Fruit fly (Drosophila melanogaster): ENCODE data around the gene CG7102.

Gene CG7102

DNA sequence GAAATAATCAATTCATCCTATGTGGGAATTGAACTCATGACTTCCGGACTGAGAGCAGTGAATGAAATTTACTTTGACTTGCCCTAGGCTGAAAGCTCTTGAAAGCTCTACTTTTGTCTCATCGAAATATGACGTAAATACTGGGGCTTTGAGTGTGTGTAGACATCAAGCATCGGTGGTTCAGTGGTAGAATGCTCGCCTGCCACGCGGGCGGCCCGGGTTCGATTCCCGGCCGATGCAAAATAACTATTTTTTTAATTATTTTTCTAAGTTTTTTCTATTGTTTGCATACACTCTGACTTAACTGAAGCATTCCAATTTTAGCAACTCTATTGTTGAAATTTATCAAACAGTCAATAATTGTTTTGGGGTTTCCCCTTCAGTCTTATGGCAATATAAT is 14.6 kb downstream of the CG7102 start (continued):
- TF ChIP-seq CG13287 (GFP tag; IDR thresholded peaks at IDR 0.05; ENCODE audit: partially characterized antibody) (peak; percentile 74), CG15514 (GFP tag; optimal IDR thresholded peaks at IDR 0.05) (no peak), CG15696 (tag; optimal IDR thresholded peaks at IDR 0.05) (no peak), Dref (GFP tag; IDR thresholded peaks at IDR 0.05) (no peak), CG32767 (GFP tag; IDR thresholded peaks at IDR 0.05) (no peak), CG18619 (GFP tag; optimal IDR thresholded peaks at IDR 0.05) (no peak), Aef1 (GFP tag; IDR thresholded peaks at IDR 0.05) (no peak), CG1602 (GFP tag; optimal IDR thresholded peaks at IDR 0.05) (no peak), CG12219 (GFP tag; optimal IDR thresholded peaks at IDR 0.05) (no peak), gro (GFP tag; optimal IDR thresholded peaks at IDR 0.05) (no peak), CG4282 (GFP tag; optimal IDR thresholded peaks at IDR 0.05) (no peak), CG1792 (GFP tag; optimal IDR thresholded peaks at IDR 0.05) (no peak), MBD-R2 (GFP tag; IDR thresholded peaks at IDR 0.05) (no peak), Hr78 (GFP tag; optimal IDR thresholded peaks at IDR 0.05) (no peak), CG11695 (GFP tag; IDR thresholded peaks at IDR 0.05) (no peak), gce (GFP tag; IDR thresholded peaks at IDR 0.05) (no peak), ems (GFP tag; optimal IDR thresholded peaks at IDR 0.05) (no peak), en (GFP tag; optimal IDR thresholded peaks at IDR 0.05) (no peak), Hmr (GFP tag; optimal IDR thresholded peaks at IDR 0.05) (no peak), aop (GFP tag; IDR thresholded peaks at IDR 0.05) (no peak), prd (optimal IDR thresholded peaks at IDR 0.05) (no peak), prd (GFP tag; IDR thresholded peaks at IDR 0.05) (no peak), CG2129 (GFP tag; IDR thresholded peaks at IDR 0.05; ENCODE audit: partially characterized antibody) (no peak), p53 (GFP tag; optimal IDR thresholded peaks at IDR 0.05) (no peak), CG11456 (GFP tag; IDR thresholded peaks at IDR 0.05) (no peak), CG2116 (GFP tag; optimal IDR thresholded peaks at IDR 0.05) (no peak), CG7839 (tag; optimal IDR thresholded peaks at IDR 0.05) (no peak), CG5953 (GFP tag; IDR thresholded peaks at IDR 0.05) (no peak), CG7556 (GFP tag; optimal IDR thresholded peaks at IDR 0.05) (no peak), dati (GFP tag; IDR thresholded peaks at IDR 0.05) (no peak), lab (GFP tag; optimal IDR thresholded peaks at IDR 0.05) (no peak), CG33213 (GFP tag; optimal IDR thresholded peaks at IDR 0.05) (no peak), bsh (GFP tag; optimal IDR thresholded peaks at IDR 0.05) (no peak), Ptx1 (GFP tag; IDR thresholded peaks at IDR 0.05) (no peak), Bteb2 (GFP tag; optimal IDR thresholded peaks at IDR 0.05) (no peak), chn (GFP tag; optimal IDR thresholded peaks at IDR 0.05) (no peak), zen2 (GFP tag; IDR thresholded peaks at IDR 0.05; ENCODE audit: partially characterized antibody) (peak; percentile 78), CG3838 (GFP tag; optimal IDR thresholded peaks at IDR 0.05) (no peak), sima (GFP tag; optimal IDR thresholded peaks at IDR 0.05) (no peak), sens (GFP tag) (peak; percentile 3), kah (GFP tag; optimal IDR thresholded peaks at IDR 0.05) (no peak), emc (GFP tag; optimal IDR thresholded peaks at IDR 0.05) (no peak), slp2 (GFP tag; optimal IDR thresholded peaks at IDR 0.05) (no peak), CG14667 (GFP tag; IDR thresholded peaks at IDR 0.05) (no peak), knrl (GFP tag; IDR thresholded peaks at IDR 0.05; ENCODE audit: partially characterized antibody) (peak; percentile 78), sr (GFP tag; IDR thresholded peaks at IDR 0.05) (no peak), CG6175 (GFP tag; IDR thresholded peaks at IDR 0.05) (no peak), Sin3A (optimal IDR thresholded peaks at IDR 0.05) (no peak), fd64A (GFP tag; optimal IDR thresholded peaks at IDR 0.05) (no peak), ERR (GFP tag; optimal IDR thresholded peaks at IDR 0.05) (no peak), ap (GFP tag; IDR thresholded peaks at IDR 0.05) (no peak), CG2120 (GFP tag; optimal IDR thresholded peaks at IDR 0.05) (no peak), Dll (GFP tag; IDR thresholded peaks at IDR 0.05; ENCODE audit: partially characterized antibody) (peak; percentile 61; the same call in 3 of the 4 replicates)
